Worm (Caenorhabditis elegans): ENCODE data around the gene cyp-33A1.

Gene cyp-33A1

ce11 chrV:7693394-7693793, 12.1 kb upstream of the cyp-33A1 start, which contains the start of gene C12D5.10:
Gene C12D5.10, minus strand, starts transcription at chrV:7693494.
- TF ChIP-seq mml-1 (tag; optimal IDR thresholded peaks at IDR 0.05), result no peak
- no peak for TF ChIP-seq R02D3.7 (tag; optimal IDR thresholded peaks at IDR 0.05)
- no peak for TF ChIP-seq nhr-11 (tag; optimal IDR thresholded peaks at IDR 0.05)
- no peak for TF ChIP-seq ceh-28 (tag; optimal IDR thresholded peaks at IDR 0.05)
- TF ChIP-seq elt-3 (tag; optimal IDR thresholded peaks at IDR 0.05), result no peak
- no peak for TF ChIP-seq zag-1 (tag; optimal IDR thresholded peaks at IDR 0.05)

ce11 chrV:7690637-7691036, 9.4 kb upstream of the cyp-33A1 start:
- no peak for TF ChIP-seq fkh-2 (tag; optimal IDR thresholded peaks at IDR 0.05)

- TF ChIP-seq pha-4 (tag; optimal IDR thresholded peaks at IDR 0.05) (no peak), ceh-28 (tag; optimal IDR thresholded peaks at IDR 0.05) (no peak), ama-1 (optimal IDR thresholded peaks at IDR 0.05) (no peak), eor-1 (tag; optimal IDR thresholded peaks at IDR 0.05) (no peak), unc-62 (GFP tag; optimal IDR thresholded peaks at IDR 0.05) (no peak), nhr-28 (tag; optimal IDR thresholded peaks at IDR 0.05) (no peak), tbx-2 (tag; optimal IDR thresholded peaks at IDR 0.05) (no peak)
Measured at ce11 chrV:7689888-7690287, 8.6 kb upstream of the cyp-33A1 start, which contains the start of gene C12D5.9. Gene C12D5.9, minus strand, starts transcription at chrV:7689988.

- TF ChIP-seq nhr-25 (tag; optimal IDR thresholded peaks at IDR 0.05) (peak; percentile 80), nfya-1 (tag; optimal IDR thresholded peaks at IDR 0.05; ENCODE audit: insufficient read depth) (peak; percentile 46), fkh-10 (GFP tag; optimal IDR thresholded peaks at IDR 0.05) (no peak), lin-15B (tag; optimal IDR thresholded peaks at IDR 0.05) (no peak), elt-1 (tag; optimal IDR thresholded peaks at IDR 0.05) (peak; percentile 97)
Measured at ce11 chrV:7686189-7686588, 4.9 kb upstream of the cyp-33A1 start, which contains the start of the genes nhr-94 and nhr-152. Gene nhr-94, minus strand, starts transcription at chrV:7686335. Gene nhr-152, plus strand, starts transcription at chrV:7686350.

- TF ChIP-seq unc-39 (tag; optimal IDR thresholded peaks at IDR 0.05), result no peak
- no peak for TF ChIP-seq nhr-67 (tag; optimal IDR thresholded peaks at IDR 0.05)
- TF ChIP-seq lsy-12 (tag; optimal IDR thresholded peaks at IDR 0.05), result no peak
- TF ChIP-seq aly-2 (tag; optimal IDR thresholded peaks at IDR 0.05), result no peak
- no peak for TF ChIP-seq elt-3 (tag; optimal IDR thresholded peaks at IDR 0.05)
- TF ChIP-seq fkh-10 (GFP tag; optimal IDR thresholded peaks at IDR 0.05), result no peak
- no peak for TF ChIP-seq nhr-23 (tag; optimal IDR thresholded peaks at IDR 0.05)
- no peak for TF ChIP-seq fos-1 (tag; optimal IDR thresholded peaks at IDR 0.05)
- no peak for TF ChIP-seq eor-1 (tag; optimal IDR thresholded peaks at IDR 0.05)
- TF ChIP-seq tbx-2 (tag; optimal IDR thresholded peaks at IDR 0.05), result no peak
- TF ChIP-seq lin-39 (tag; optimal IDR thresholded peaks at IDR 0.05), result no peak
- no peak for TF ChIP-seq R02D3.7 (tag; optimal IDR thresholded peaks at IDR 0.05)
- TF ChIP-seq snpc-4 (tag; optimal IDR thresholded peaks at IDR 0.05), result no peak
- no peak for TF ChIP-seq zag-1 (tag; optimal IDR thresholded peaks at IDR 0.05)
- TF ChIP-seq elt-2 (tag; optimal IDR thresholded peaks at IDR 0.05), result no peak
- TF ChIP-seq ceh-16 (tag; optimal IDR thresholded peaks at IDR 0.05), result no peak
Measured at ce11 chrV:7683907-7684655, 2.8 kb upstream of the cyp-33A1 start, which contains the start of gene sre-11. Gene sre-11, minus strand, starts transcription at chrV:7683957.

ce11 chrV:7675904-7676303, 5.4 kb downstream of the cyp-33A1 start, which contains the start of gene C12D5.3:
Gene C12D5.3, plus strand, starts transcription at chrV:7676204.
- TF ChIP-seq lin-15B (tag; optimal IDR thresholded peaks at IDR 0.05) (no peak), lsy-12 (tag; optimal IDR thresholded peaks at IDR 0.05) (no peak), nhr-237 (tag; optimal IDR thresholded peaks at IDR 0.05) (no peak), nhr-23 (tag; optimal IDR thresholded peaks at IDR 0.05) (no peak), nhr-28 (tag; optimal IDR thresholded peaks at IDR 0.05) (no peak)

- TF ChIP-seq lsy-12 (tag; optimal IDR thresholded peaks at IDR 0.05) (no peak), unc-62 (GFP tag; optimal IDR thresholded peaks at IDR 0.05) (no peak), daf-12 (tag; optimal IDR thresholded peaks at IDR 0.05) (no peak), nhr-12 (tag; optimal IDR thresholded peaks at IDR 0.05) (no peak), nhr-28 (tag; optimal IDR thresholded peaks at IDR 0.05) (no peak), unc-39 (tag; optimal IDR thresholded peaks at IDR 0.05) (no peak), fkh-2 (tag; optimal IDR thresholded peaks at IDR 0.05) (no peak), zag-1 (tag; optimal IDR thresholded peaks at IDR 0.05) (no peak), R02D3.7 (tag; optimal IDR thresholded peaks at IDR 0.05) (no peak), elt-3 (tag; optimal IDR thresholded peaks at IDR 0.05) (no peak), ZK546.5 (tag; optimal IDR thresholded peaks at IDR 0.05) (no peak)
Measured at ce11 chrV:7672258-7672657, 9.0 kb downstream of the cyp-33A1 start, which contains the start of gene C12D5.4. Gene C12D5.4, plus strand, starts transcription at chrV:7672558.

All from whole organism, L3 larva.